Worm (Caenorhabditis elegans): Measurements from ENCODE around the gene K02D3.2.

DNA sequence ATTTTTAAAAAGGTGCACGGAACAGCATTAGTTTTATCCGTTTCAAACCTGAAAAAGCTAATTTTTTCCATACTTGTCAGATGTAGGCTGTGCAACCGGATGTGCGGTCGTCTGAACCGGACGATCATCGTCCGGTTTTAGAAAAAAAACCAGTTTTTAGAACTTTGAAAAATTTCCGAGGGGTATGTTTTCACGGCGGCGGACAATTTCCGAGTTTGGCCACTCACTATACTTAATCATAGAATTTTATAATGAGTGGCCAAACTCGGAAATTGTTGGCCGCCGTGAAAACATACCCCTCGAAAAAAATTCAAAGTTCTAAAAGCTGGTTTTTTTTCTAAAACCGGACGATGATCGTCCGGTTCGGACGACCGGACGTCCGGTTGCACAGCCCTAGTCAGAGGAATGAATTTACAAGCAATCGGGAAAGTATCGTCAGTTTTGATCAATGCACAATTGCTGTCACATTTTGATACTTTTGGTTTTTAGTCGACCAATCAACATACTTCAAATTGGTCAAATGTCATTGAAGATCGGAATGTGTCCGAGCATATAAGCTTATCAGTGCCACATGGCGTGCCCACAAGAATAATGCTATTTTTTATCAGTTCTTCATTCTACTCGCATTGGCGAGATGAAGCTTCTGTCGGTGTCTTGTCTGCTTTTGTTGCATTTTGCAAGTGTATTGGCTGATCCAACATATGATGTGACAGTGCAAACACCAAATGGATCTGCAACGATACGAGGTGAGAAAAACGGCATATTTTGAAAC lies 48.1 kb upstream of the K02D3.2 start, which contains the start of gene cest-13:
- no peak for TF ChIP-seq attf-6 (GFP tag; IDR thresholded peaks at IDR 0.05)
- no peak for TF ChIP-seq F33H1.4 (GFP tag; IDR thresholded peaks at IDR 0.05)

Measured in whole organism, young adult.